Worm (Caenorhabditis elegans): ENCODE data around the gene srt-12.

- TF ChIP-seq nhr-102 (tag; optimal IDR thresholded peaks at IDR 0.05) (no peak), unc-39 (tag; optimal IDR thresholded peaks at IDR 0.05) (no peak), Y48G9A.11 (GFP tag; IDR thresholded peaks at IDR 0.05) (no peak), sdz-12 (GFP tag; optimal IDR thresholded peaks at IDR 0.05) (no peak), lin-13 (GFP tag; optimal IDR thresholded peaks at IDR 0.05) (no peak), nhr-11 (tag; optimal IDR thresholded peaks at IDR 0.05) (no peak), lin-15B (tag; optimal IDR thresholded peaks at IDR 0.05) (no peak), lin-39 (tag; optimal IDR thresholded peaks at IDR 0.05) (no peak)
Measured at ce11 chrV:4260090-4260489, 17.8 kb upstream of the srt-12 start, which contains the start of gene srt-3.
